Worm (Caenorhabditis elegans): ENCODE data around the gene Y38A10A.11.

Gene Y38A10A.11

DNA sequence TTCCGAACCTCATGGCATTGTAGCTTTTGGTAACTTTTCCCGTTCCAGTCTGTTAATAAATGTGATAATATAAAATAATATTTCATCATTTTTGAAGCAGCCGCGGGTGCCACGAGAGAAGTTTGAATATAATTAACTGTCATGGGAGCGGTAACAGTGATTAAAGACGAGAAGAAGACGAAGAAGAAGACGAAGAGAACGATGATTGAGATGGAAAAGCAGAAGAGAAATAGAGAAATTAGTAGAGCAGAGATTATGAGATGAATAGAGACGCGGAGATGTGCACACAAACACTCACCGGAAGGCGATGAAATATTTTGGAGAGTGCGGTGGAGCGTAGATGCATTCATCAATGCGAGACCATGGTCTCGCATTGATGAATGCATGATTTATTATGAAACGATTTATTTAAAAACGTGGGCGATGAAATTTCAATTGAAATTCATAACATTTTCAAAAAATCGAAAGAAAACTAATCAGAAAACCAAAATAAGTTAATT, 50.1 kb downstream of the Y38A10A.11 start, which contains the start of gene seip-1 (continued):
- TF ChIP-seq unc-3 (GFP tag; conservative IDR thresholded peaks at IDR 0.05) (no peak), unc-3 (tag; optimal IDR thresholded peaks at IDR 0.05) (no peak), ama-1 (optimal IDR thresholded peaks at IDR 0.05) (no peak), C08G9.2 (tag; optimal IDR thresholded peaks at IDR 0.05) (no peak), sox-4 (tag; optimal IDR thresholded peaks at IDR 0.05) (no peak), pros-1 (tag; optimal IDR thresholded peaks at IDR 0.05) (peak; percentile 46), pha-2 (tag; optimal IDR thresholded peaks at IDR 0.05) (no peak), unc-42 (tag; optimal IDR thresholded peaks at IDR 0.05) (peak; percentile 76), nfya-1 (tag; optimal IDR thresholded peaks at IDR 0.05) (peak; percentile 88), pag-3 (tag; optimal IDR thresholded peaks at IDR 0.05; ENCODE audit: borderline replicate concordance) (no peak), K09A11.1 (tag; optimal IDR thresholded peaks at IDR 0.05; ENCODE audit: insufficient read depth) (peak; percentile 2), elt-4 (tag; optimal IDR thresholded peaks at IDR 0.05) (no peak), ceh-34 (tag; optimal IDR thresholded peaks at IDR 0.05) (peak; percentile 70), unc-86 (tag; optimal IDR thresholded peaks at IDR 0.05) (no peak), ref-2 (tag; optimal IDR thresholded peaks at IDR 0.05) (peak; percentile 46)

Measured in whole organism, late embryonic.